Worm (Caenorhabditis elegans): ENCODE measurements around the gene K10H10.4.

The K10H10.4 gene

DNA sequence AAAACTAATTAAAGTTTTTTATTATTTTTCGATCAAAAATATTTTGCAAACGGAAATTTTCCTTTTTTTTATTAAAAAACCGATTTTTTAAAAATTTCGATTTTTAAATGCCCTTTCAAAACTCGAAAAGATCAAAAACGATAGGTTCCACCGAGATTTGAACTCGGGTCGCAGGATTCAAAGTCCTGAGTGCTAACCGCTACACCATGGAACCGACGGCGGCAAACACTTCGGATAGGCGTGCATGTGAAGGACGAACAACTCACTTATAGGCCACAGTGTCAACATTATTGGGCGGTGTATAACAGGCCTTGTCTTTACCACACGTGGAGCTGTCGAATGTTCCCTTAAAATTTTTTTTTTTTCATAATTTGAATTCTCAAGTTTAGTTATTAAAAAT is 25.5 kb upstream of the K10H10.4 start:
- TF ChIP-seq lin-54 (GFP tag; optimal IDR thresholded peaks at IDR 0.05) = peak; percentile 18
- TF ChIP-seq dox-1 (GFP tag; IDR thresholded peaks at IDR 0.05) = no peak
- peak; percentile 39 for TF ChIP-seq hmg-1.2 (GFP tag; IDR thresholded peaks at IDR 0.05)
- TF ChIP-seq mcd-1 (GFP tag; IDR thresholded peaks at IDR 0.05) = peak; percentile 44
- no peak for TF ChIP-seq snpc-4 (GFP tag; optimal IDR thresholded peaks at IDR 0.05)
- TF ChIP-seq snpc-4 (tag; optimal IDR thresholded peaks at IDR 0.05) = peak in 1 of 4 experiments; percentile 27
- peak; percentile 69 for TF ChIP-seq B0261.1 (tag; optimal IDR thresholded peaks at IDR 0.05)
- TF ChIP-seq tbp1 (GFP tag; optimal IDR thresholded peaks at IDR 0.05) = peak; percentile 86
- TF ChIP-seq rpc-1 (optimal IDR thresholded peaks at IDR 0.05) = peak; percentile 50
- TF ChIP-seq rpc-1 (tag; optimal IDR thresholded peaks at IDR 0.05) = peak; percentile 70
- TF ChIP-seq madf-3 (GFP tag; IDR thresholded peaks at IDR 0.05) = no peak

DNA sequence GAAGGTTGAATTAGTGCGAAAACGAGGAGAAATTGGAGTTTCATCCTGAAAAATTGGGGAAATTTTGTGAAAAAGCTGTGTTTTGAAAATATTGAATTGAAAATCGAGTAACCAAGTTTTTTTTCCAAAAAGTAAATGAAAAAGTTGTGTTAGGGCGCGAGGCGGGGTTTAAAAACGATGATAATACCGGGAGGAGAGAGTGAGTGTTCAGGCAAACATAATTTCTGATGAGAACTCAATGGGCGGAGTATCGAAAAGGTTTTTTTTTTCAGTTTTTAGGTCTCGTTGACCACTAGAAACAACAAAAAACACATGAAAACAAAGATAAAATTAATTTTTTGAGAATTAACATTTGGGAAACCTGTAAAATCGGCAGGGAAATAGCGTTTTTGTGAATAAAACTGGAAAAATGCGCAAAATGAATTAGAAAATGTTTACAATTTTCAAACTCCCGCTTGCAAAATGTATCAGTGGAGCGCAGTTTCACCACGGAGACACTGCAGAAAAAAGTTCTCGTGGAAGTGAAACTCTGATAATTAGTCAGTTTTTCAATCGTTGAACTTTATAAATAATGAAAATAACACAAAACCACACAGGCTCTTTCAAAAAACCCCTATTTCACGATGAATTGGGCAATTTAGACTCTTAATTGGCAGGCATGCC is 20.5 kb upstream of the K10H10.4 start, which contains the start of gene C13B4.1:
Gene C13B4.1, minus strand, starts transcription at position 51 of the 663 bp plus-strand sequence.
- TF ChIP-seq xnd-1 (tag; optimal IDR thresholded peaks at IDR 0.05) = peak; percentile 50
- peak; percentile 26 for TF ChIP-seq tbp1 (GFP tag; optimal IDR thresholded peaks at IDR 0.05)
- peak; percentile 49 for TF ChIP-seq unc-130 (GFP tag; optimal IDR thresholded peaks at IDR 0.05)
- TF ChIP-seq ceh-40 (GFP tag; IDR thresholded peaks at IDR 0.05) = no peak
- no peak for TF ChIP-seq aptf-3 (GFP tag; IDR thresholded peaks at IDR 0.05)
- peak; percentile 97 for TF ChIP-seq lin-54 (GFP tag; optimal IDR thresholded peaks at IDR 0.05)
- peak; percentile 94 for TF ChIP-seq mcd-1 (GFP tag; IDR thresholded peaks at IDR 0.05)
- TF ChIP-seq tbx-9 (tag; optimal IDR thresholded peaks at IDR 0.05; ENCODE audit: borderline replicate concordance) = no peak
- no peak for TF ChIP-seq F37B4.10 (GFP tag; IDR thresholded peaks at IDR 0.05)
- TF ChIP-seq nhr-27 (tag; optimal IDR thresholded peaks at IDR 0.05) = no peak
- no peak for TF ChIP-seq gei-17 (GFP tag; optimal IDR thresholded peaks at IDR 0.05)
- no peak for TF ChIP-seq T26A5.8 (tag; optimal IDR thresholded peaks at IDR 0.05)
- TF ChIP-seq snpc-1.3 (tag; optimal IDR thresholded peaks at IDR 0.05; ENCODE audit: insufficient read depth) = no peak
- no peak for TF ChIP-seq madf-10 (tag; optimal IDR thresholded peaks at IDR 0.05)
- TF ChIP-seq zfh-2 (GFP tag; conservative IDR thresholded peaks at IDR 0.05) = no peak
- TF ChIP-seq sea-2 (GFP tag; IDR thresholded peaks at IDR 0.05) = no peak
- no peak for TF ChIP-seq snpc-1.1 (tag; optimal IDR thresholded peaks at IDR 0.05; ENCODE audit: insufficient read depth)
- no peak for TF ChIP-seq egl-18 (GFP tag; IDR thresholded peaks at IDR 0.05)
- TF ChIP-seq aptf-2 (GFP tag; conservative IDR thresholded peaks at IDR 0.05) = no peak
- TF ChIP-seq pbrm-1 (GFP tag; IDR thresholded peaks at IDR 0.05) = 0 out of 2 replicates have a peak, but pooled peaks have one; percentile 34
- peak; percentile 75 for TF ChIP-seq lsl-1 (GFP tag; optimal IDR thresholded peaks at IDR 0.05)
- TF ChIP-seq bed-1 (GFP tag; IDR thresholded peaks at IDR 0.05) = no peak
- TF ChIP-seq F52B5.7 (tag; optimal IDR thresholded peaks at IDR 0.05) = no peak
- peak; percentile 75 for TF ChIP-seq F33H1.4 (GFP tag; IDR thresholded peaks at IDR 0.05)
- TF ChIP-seq lir-1 (GFP tag; conservative IDR thresholded peaks at IDR 0.05) = no peak; the same call in 1 of the 2 replicates
- no peak for TF ChIP-seq somi-1 (GFP tag; optimal IDR thresholded peaks at IDR 0.05)
- no peak for TF ChIP-seq mxl-1 (tag; optimal IDR thresholded peaks at IDR 0.05)
- TF ChIP-seq rcor-1 (GFP tag; IDR thresholded peaks at IDR 0.05) = peak; percentile 67
- no peak for TF ChIP-seq rec-8 (tag; optimal IDR thresholded peaks at IDR 0.05)
- TF ChIP-seq lsy-27 (tag; optimal IDR thresholded peaks at IDR 0.05; ENCODE audit: borderline replicate concordance, insufficient read depth) = no peak
- TF ChIP-seq snpc-3.4 (tag; optimal IDR thresholded peaks at IDR 0.05) = peak; percentile 36
- TF ChIP-seq him-1 (tag; optimal IDR thresholded peaks at IDR 0.05) = peak; percentile 11
- TF ChIP-seq lin-35 (GFP tag; optimal IDR thresholded peaks at IDR 0.05) = peak in 2 of 3 experiments; percentile 11 to 55
- no peak for TF ChIP-seq Y53F4B.3 (GFP tag; IDR thresholded peaks at IDR 0.05)
- no peak for TF ChIP-seq hmg-20 (GFP tag; IDR thresholded peaks at IDR 0.05)
- peak; percentile 92 for TF ChIP-seq efl-1 (GFP tag; optimal IDR thresholded peaks at IDR 0.05)
- TF ChIP-seq nfya-2 (GFP tag; IDR thresholded peaks at IDR 0.05) = no peak
- no peak for TF ChIP-seq nfyb-1 (GFP tag; IDR thresholded peaks at IDR 0.05)
